Worm (Caenorhabditis elegans) whole organism, late embryonic: ENCODE data around the gene ZK673.4.

Experiments used
- C08G9.2 ChIP-seq: sonication (generic microtip); optimal IDR thresholded peaks from 2 replicates; lab custom pipeline; 2016; ENCODE audit warnings: mild to moderate bottlenecking, missing genetic modification characterization, moderate library complexity, missing compliant biosample characterization
- C38D4.7 ChIP-seq: fragments of 200-800 bp; sonication (Bioruptor generic); optimal IDR thresholded peaks from 2 replicates; lab custom pipeline; 2018; ENCODE audit warnings: mild to moderate bottlenecking, missing genetic modification characterization, moderate library complexity, missing compliant biosample characterization
- K02D7.2 ChIP-seq: sonication (generic microtip); optimal IDR thresholded peaks from 2 replicates; lab custom pipeline; 2017; ENCODE audit warnings: mild to moderate bottlenecking, missing genetic modification characterization, missing compliant biosample characterization
- K09A11.1 ChIP-seq: sonication (generic microtip); optimal IDR thresholded peaks from 2 replicates; lab custom pipeline; 2017; ENCODE audit warnings: antibody characterized with exemption, mild to moderate bottlenecking, missing genetic modification characterization, missing compliant biosample characterization; ENCODE audit not compliant: insufficient read depth
- T23F11.4 ChIP-seq: fragments of 200-800 bp; sonication (Bioruptor generic); optimal IDR thresholded peaks from 2 replicates; lab custom pipeline; 2018; ENCODE audit warnings: mild to moderate bottlenecking, missing genetic modification characterization, missing compliant biosample characterization
- ama-1 ChIP-seq: fragments of 150-350 bp; optimal IDR thresholded peaks from 2 replicates; lab custom pipeline; 2014
- ceh-14 ChIP-seq: sonication (generic microtip); optimal IDR thresholded peaks from 2 replicates; lab custom pipeline; 2016; ENCODE audit warnings: missing genotype, missing genetic modification characterization, missing compliant biosample characterization
- ceh-18 ChIP-seq: sonication (generic microtip); optimal IDR thresholded peaks from 2 replicates; lab custom pipeline; 2016; ENCODE audit warnings: missing genetic modification characterization, missing compliant biosample characterization
- ceh-19 ChIP-seq: fragments of 200-800 bp; sonication (Bioruptor generic); optimal IDR thresholded peaks from 2 replicates; lab custom pipeline; 2018; ENCODE audit warnings: mild to moderate bottlenecking, missing genetic modification characterization, missing compliant biosample characterization
- ceh-2 ChIP-seq: sonication (generic microtip); optimal IDR thresholded peaks from 2 replicates; lab custom pipeline; 2016; ENCODE audit warnings: missing genotype, missing genetic modification characterization, missing compliant biosample characterization
- ceh-22 ChIP-seq: sonication (generic microtip); optimal IDR thresholded peaks from 2 replicates; lab custom pipeline; 2017; ENCODE audit warnings: missing biosample characterization, missing genetic modification characterization
- ceh-31 ChIP-seq: sonication (generic microtip); optimal IDR thresholded peaks from 2 replicates; lab custom pipeline; 2016; ENCODE audit warnings: missing genetic modification characterization, missing compliant biosample characterization
- ceh-34 ChIP-seq: sonication (generic microtip); optimal IDR thresholded peaks from 2 replicates; lab custom pipeline; 2016; ENCODE audit warnings: mild to moderate bottlenecking, missing genetic modification characterization, missing compliant biosample characterization
- ceh-48 ChIP-seq: sonication (generic microtip); optimal IDR thresholded peaks from 2 replicates; lab custom pipeline; 2016; ENCODE audit warnings: missing genetic modification characterization, inconsistent platforms, missing compliant biosample characterization
- ceh-6 ChIP-seq: fragments of 200-800 bp; sonication (Bioruptor generic); optimal IDR thresholded peaks from 2 replicates; lab custom pipeline; 2018; ENCODE audit warnings: mild to moderate bottlenecking, missing genetic modification characterization, missing compliant biosample characterization
- che-1 ChIP-seq: sonication (generic microtip); optimal IDR thresholded peaks from 2 replicates; lab custom pipeline; 2016; ENCODE audit warnings: mild to moderate bottlenecking, missing genetic modification characterization, missing compliant biosample characterization
- dve-1 ChIP-seq: sonication (generic microtip); optimal IDR thresholded peaks from 2 replicates; lab custom pipeline; 2017; ENCODE audit warnings: antibody characterized with exemption, mild to moderate bottlenecking, missing genetic modification characterization, missing compliant biosample characterization
- elt-4 ChIP-seq: sonication (generic microtip); optimal IDR thresholded peaks from 2 replicates; lab custom pipeline; 2016; ENCODE audit warnings: missing genetic modification characterization, missing compliant biosample characterization
- ets-4 ChIP-seq: sonication (generic microtip); optimal IDR thresholded peaks from 2 replicates; lab custom pipeline; 2016; ENCODE audit warnings: missing genetic modification characterization, missing compliant biosample characterization
- eyg-1 ChIP-seq: sonication (generic microtip); optimal IDR thresholded peaks from 2 replicates; lab custom pipeline; 2016; ENCODE audit warnings: missing genotype, missing genetic modification characterization, missing compliant biosample characterization
- fax-1 ChIP-seq: sonication (generic microtip); optimal IDR thresholded peaks from 2 replicates; lab custom pipeline; 2016; ENCODE audit warnings: missing genotype, missing genetic modification characterization, missing compliant biosample characterization
- fkh-10 ChIP-seq: fragments of 150-350 bp; optimal IDR thresholded peaks from 2 replicates; lab custom pipeline; 2014; ENCODE audit warnings: missing biosample characterization, missing genetic modification reagents, missing genetic modification characterization
- hlh-13 ChIP-seq: fragments of 200-800 bp; sonication (Bioruptor generic); optimal IDR thresholded peaks from 2 replicates; lab custom pipeline; 2018; ENCODE audit warnings: mild to moderate bottlenecking, missing genetic modification characterization, missing compliant biosample characterization
- hlh-15 ChIP-seq: sonication (generic microtip); optimal IDR thresholded peaks from 2 replicates; lab custom pipeline; 2016; ENCODE audit warnings: missing genetic modification characterization, missing compliant biosample characterization
- hlh-30 ChIP-seq: sonication (generic microtip); optimal IDR thresholded peaks from 2 replicates; lab custom pipeline; 2017; ENCODE audit warnings: antibody characterized with exemption, missing genetic modification characterization, missing compliant biosample characterization; ENCODE audit not compliant: insufficient read depth
- lin-11 ChIP-seq: fragments of 200-800 bp; sonication (Bioruptor generic); optimal IDR thresholded peaks from 2 replicates; lab custom pipeline; 2018; ENCODE audit warnings: mild to moderate bottlenecking, missing genetic modification characterization, missing compliant biosample characterization
- madf-2 ChIP-seq: sonication (generic microtip); optimal IDR thresholded peaks from 2 replicates; lab custom pipeline; 2017; ENCODE audit warnings: missing genetic modification characterization, missing compliant biosample characterization
- nfya-1 ChIP-seq: sonication (generic microtip); optimal IDR thresholded peaks from 2 replicates; lab custom pipeline; 2017; ENCODE audit warnings: missing genetic modification characterization, mild to moderate bottlenecking, missing compliant biosample characterization, antibody characterized with exemption, moderate library complexity
- nhr-11 ChIP-seq: fragments of 150-350 bp; optimal IDR thresholded peaks from 2 replicates; lab custom pipeline; 2014; ENCODE audit warnings: missing biosample characterization, missing genetic modification characterization
- nhr-232 ChIP-seq: sonication (generic microtip); optimal IDR thresholded peaks from 2 replicates; lab custom pipeline; 2016; ENCODE audit warnings: missing genetic modification characterization, missing compliant biosample characterization
- odd-2 ChIP-seq: sonication (generic microtip); optimal IDR thresholded peaks from 2 replicates; lab custom pipeline; 2017; ENCODE audit warnings: antibody characterized with exemption, mild to moderate bottlenecking, missing genetic modification characterization, missing compliant biosample characterization
- pag-3 ChIP-seq: sonication (generic microtip); optimal IDR thresholded peaks from 2 replicates; lab custom pipeline; 2016; ENCODE audit warnings: missing compliant biosample characterization, missing genetic modification characterization, borderline replicate concordance
- pat-9 ChIP-seq: fragments of 200-800 bp; sonication (Bioruptor generic); optimal IDR thresholded peaks from 2 replicates; lab custom pipeline; 2018; ENCODE audit warnings: mild to moderate bottlenecking, missing genetic modification characterization, moderate library complexity, missing compliant biosample characterization
- pha-2 ChIP-seq: sonication (generic microtip); optimal IDR thresholded peaks from 2 replicates; lab custom pipeline; 2017; ENCODE audit warnings: mild to moderate bottlenecking, missing genetic modification characterization, missing compliant biosample characterization
- pros-1 ChIP-seq: fragments of 150-350 bp; optimal IDR thresholded peaks from 2 replicates; lab custom pipeline; 2014; ENCODE audit warnings: missing biosample characterization, missing genetic modification reagents, missing genetic modification characterization
- ref-2 ChIP-seq: sonication (generic microtip); optimal IDR thresholded peaks from 2 replicates; lab custom pipeline; 2016; ENCODE audit warnings: missing genetic modification characterization, missing compliant biosample characterization
- syd-9 ChIP-seq: sonication (generic microtip); optimal IDR thresholded peaks from 2 replicates; lab custom pipeline; 2016; ENCODE audit warnings: mild to moderate bottlenecking, missing genetic modification characterization, moderate library complexity, missing compliant biosample characterization
- tbx-2 ChIP-seq: sonication (generic microtip); optimal IDR thresholded peaks from 2 replicates; lab custom pipeline; 2016; ENCODE audit warnings: missing genetic modification characterization, missing compliant biosample characterization
- unc-3 ChIP-seq, 2 experiments: fragments of 200-800 bp in 1 of 2; sonication (Bioruptor generic) in 1 of 2; sonication (generic microtip) in 1 of 2; conservative IDR thresholded peaks in 1 of 2; optimal IDR thresholded peaks in 1 of 2; 2 replicates each; pipeline versions ENCODE4 v1.3.6 to Lab custom; 2016 to 2022; ENCODE audit warnings: missing compliant biosample characterization in 2 of 2, missing genetic modification characterization in 2 of 2, missing genetic modification reagents in 1 of 2
- unc-55 ChIP-seq: sonication (generic microtip); optimal IDR thresholded peaks from 2 replicates; lab custom pipeline; 2017; ENCODE audit warnings: missing biosample characterization, missing genetic modification reagents, missing genetic modification characterization
- zip-5 ChIP-seq: sonication (generic microtip); optimal IDR thresholded peaks from 2 replicates; lab custom pipeline; 2016; ENCODE audit warnings: missing genetic modification characterization, missing compliant biosample characterization
- ztf-16 ChIP-seq: sonication (generic microtip); optimal IDR thresholded peaks from 2 replicates; lab custom pipeline; 2017; ENCODE audit warnings: missing genetic modification characterization, missing compliant biosample characterization

The ZK673.4 gene

DNA sequence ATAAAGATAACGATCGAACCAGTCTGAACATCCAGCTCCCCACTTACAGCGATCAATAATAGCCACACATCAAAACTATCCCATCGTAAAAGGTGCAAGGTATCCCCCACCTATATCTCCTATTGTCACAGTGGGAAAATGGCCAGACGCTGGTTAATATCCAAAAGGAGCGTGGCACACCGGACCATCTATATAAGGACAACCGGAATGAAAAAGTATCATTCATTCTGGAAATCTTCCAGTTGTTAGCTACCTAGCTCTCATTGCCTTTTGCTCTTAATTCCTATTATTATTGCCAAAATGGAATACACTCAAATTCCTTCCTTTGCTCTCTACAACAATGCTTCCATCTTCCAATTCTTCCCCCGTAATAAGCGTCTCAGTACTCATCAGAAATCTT lies 24.2 kb downstream of the ZK673.4 start, which contains the start of gene ZK666.4:
Gene ZK666.4 (plus strand): TSS at position 301 of the 400 bp plus-strand sequence.
- TF ChIP-seq che-1 (no peak), lin-11 (tag; lab: Kevin White, UChicago) (no peak), pros-1 (no peak), hlh-15 (tag; lab: Kevin White, UChicago) (no peak), pat-9 (tag; lab: Kevin White, UChicago) (no peak), ceh-22 (tag; lab: Kevin White, UChicago) (no peak), eyg-1 (tag; lab: Kevin White, UChicago) (no peak)
- TF ChIP-seq, all 69 proteins: peak for 0

ce11 chrII:10479348-10479747 lies 26.6 kb downstream of the ZK673.4 start, which contains the start of gene clec-59:
Gene clec-59, minus strand, starts transcription at chrII:10479448.
- no peak for TF ChIP-seq ceh-34 (tag; lab: Kevin White, UChicago)
- no peak for TF ChIP-seq zip-5 (tag; lab: Kevin White, UChicago)
- no peak for TF ChIP-seq lin-11 (tag; lab: Kevin White, UChicago)
- TF ChIP-seq ref-2 (tag; lab: Kevin White, UChicago) = no peak
- no peak for TF ChIP-seq ceh-31 (tag; lab: Kevin White, UChicago)
- TF ChIP-seq hlh-13 = no peak
- no peak for TF ChIP-seq odd-2 (tag; lab: Kevin White, UChicago)
- TF ChIP-seq hlh-30 (tag; lab: Kevin White, UChicago) = no peak
- no peak for TF ChIP-seq T23F11.4 (GFP tag; lab: Kevin White, UChicago)
- TF ChIP-seq unc-3 (GFP tag; conservative IDR thresholded peaks at IDR 0.05; lab: Robert Waterston, UW) = no peak
- no peak for TF ChIP-seq unc-3 (tag; optimal IDR thresholded peaks at IDR 0.05; lab: Kevin White, UChicago)
- TF ChIP-seq, all 69 proteins: peak for 0

DNA sequence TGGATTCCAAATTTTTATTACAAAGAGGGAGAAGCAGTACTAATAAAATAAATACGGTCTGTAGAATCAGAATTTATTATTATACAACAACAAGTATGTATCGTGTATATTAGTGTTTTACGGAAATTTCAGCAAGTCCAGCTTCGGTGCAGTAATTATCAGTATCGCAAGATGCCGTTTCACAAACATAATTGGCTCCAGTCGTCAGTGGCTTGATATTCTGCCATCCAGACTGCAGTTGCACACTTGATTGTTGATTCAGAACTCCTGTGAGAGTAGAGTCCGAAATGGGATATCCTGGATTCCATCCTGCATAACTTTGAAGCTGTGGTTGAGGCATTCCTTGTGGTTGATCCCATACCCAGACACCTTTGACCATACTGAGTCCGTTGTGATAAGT lies 27.3 kb downstream of the ZK673.4 start:
- TF ChIP-seq K02D7.2 (tag; lab: Kevin White, UChicago) (no peak), ceh-14 (tag; lab: Kevin White, UChicago) (no peak), nhr-11 (tag; lab: Kevin White, UChicago) (no peak), C38D4.7 (GFP tag; lab: Kevin White, UChicago) (no peak), fax-1 (tag; lab: Kevin White, UChicago) (no peak), che-1 (no peak), hlh-30 (tag; lab: Kevin White, UChicago) (no peak), ceh-19 (no peak), ceh-34 (tag; lab: Kevin White, UChicago) (no peak), pha-2 (no peak), syd-9 (no peak), ztf-16 (tag; lab: Kevin White, UChicago) (no peak), unc-3 (GFP tag; conservative IDR thresholded peaks at IDR 0.05; lab: Robert Waterston, UW) (no peak), unc-3 (tag; optimal IDR thresholded peaks at IDR 0.05; lab: Kevin White, UChicago) (no peak), nhr-232 (no peak), eyg-1 (tag; lab: Kevin White, UChicago) (no peak), C08G9.2 (tag; lab: Kevin White, UChicago) (no peak), ets-4 (tag; lab: Kevin White, UChicago) (no peak)
- TF ChIP-seq, all 69 proteins: peak for 0

ce11 chrII:10481824-10482556 lies 29.3 kb downstream of the ZK673.4 start, which contains the start of the genes clec-60 and ZK666.11:
Gene clec-60, minus strand, starts transcription at chrII:10481874.
Gene ZK666.11, plus strand, starts transcription at chrII:10482522.
- TF ChIP-seq madf-2 (tag; lab: Kevin White, UChicago) = no peak
- TF ChIP-seq ama-1 (lab: Kevin White, UChicago) = no peak
- no peak for TF ChIP-seq pag-3 (tag; lab: Kevin White, UChicago)
- no peak for TF ChIP-seq ets-4 (tag; lab: Kevin White, UChicago)
- TF ChIP-seq odd-2 (tag; lab: Kevin White, UChicago) = no peak
- TF ChIP-seq nfya-1 = no peak
- no peak for TF ChIP-seq C38D4.7 (GFP tag; lab: Kevin White, UChicago)
- no peak for TF ChIP-seq ceh-18 (tag; lab: Kevin White, UChicago)
- no peak for TF ChIP-seq K09A11.1 (tag; lab: Kevin White, UChicago)
- TF ChIP-seq dve-1 (tag; lab: Kevin White, UChicago) = no peak
- no peak for TF ChIP-seq ceh-6 (GFP tag; lab: Kevin White, UChicago)
- no peak for TF ChIP-seq tbx-2
- TF ChIP-seq ceh-48 (tag; lab: Kevin White, UChicago) = no peak
- no peak for TF ChIP-seq elt-4 (tag; lab: Kevin White, UChicago)
- no peak for TF ChIP-seq ceh-2 (tag; lab: Kevin White, UChicago)
- TF ChIP-seq unc-55 (GFP tag; lab: Kevin White, UChicago) = no peak
- TF ChIP-seq fkh-10 (GFP tag; lab: Kevin White, UChicago) = no peak
